ENCODE assay signal across 4 fruit fly cellular contexts in the genomic region with DNA sequence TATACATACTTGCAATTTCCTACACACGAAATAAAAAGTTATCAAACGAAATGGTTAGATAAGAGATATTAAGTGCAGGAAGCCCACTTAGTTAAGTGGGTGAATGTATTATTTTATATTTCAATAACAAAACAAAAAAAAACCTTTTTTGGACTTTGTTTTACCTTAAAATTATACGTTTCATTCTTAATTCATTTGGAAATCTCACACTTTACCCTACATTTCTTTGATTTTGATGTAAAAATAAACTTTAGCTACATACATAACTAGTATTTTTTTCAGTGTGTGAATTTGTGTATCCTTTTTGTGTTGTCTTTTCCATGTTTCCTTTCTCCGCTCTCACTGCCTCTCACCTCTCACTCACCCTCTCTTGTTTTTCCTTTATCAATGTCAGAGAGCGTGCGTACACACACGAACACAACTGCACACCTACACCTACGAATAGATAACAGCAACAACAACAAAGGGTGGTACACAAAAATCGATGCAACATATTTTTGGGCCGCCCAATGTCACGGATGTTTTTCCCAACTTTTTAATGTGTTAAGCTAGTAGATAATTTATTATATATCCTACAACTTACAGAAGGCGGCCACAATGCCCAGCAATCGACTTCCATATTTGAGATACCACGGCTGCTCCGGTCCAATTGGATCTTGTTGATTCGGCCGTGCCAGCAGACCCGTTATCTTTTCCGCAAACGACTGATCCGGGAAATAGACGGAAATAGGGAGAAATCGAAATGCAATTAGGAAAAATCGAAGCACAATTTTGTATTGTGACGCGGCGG.
TF ChIP-seq lines count a peak whose summit lies in the region.

No protein-coding gene starts in this region.

TF ChIP-seq in whole organism, embryonic, 481 proteins besides CTCF, POLR2A, EP300 and RAD21 (continued from another document and continues in another):
- TF ChIP-seq Opbp (GFP tag; IDR thresholded peaks at IDR 0.05; lab: Robert Waterston, UW; ENCODE audit: partially characterized antibody) (no peak), ind (GFP tag; optimal IDR thresholded peaks at IDR 0.05; lab: Kevin White, UChicago) (peak; percentile 67), CG10366 (GFP tag; IDR thresholded peaks at IDR 0.05; lab: Robert Waterston, UW) (no peak), Poxn (GFP tag; IDR thresholded peaks at IDR 0.05; lab: Robert Waterston, UW) (no peak), CG30431 (GFP tag; optimal IDR thresholded peaks at IDR 0.05; lab: Kevin White, UChicago) (no peak), Bteb2 (GFP tag; optimal IDR thresholded peaks at IDR 0.05; lab: Kevin White, UChicago) (peak; percentile 32), CG6791 (GFP tag; IDR thresholded peaks at IDR 0.05; lab: Robert Waterston, UW; ENCODE audit: partially characterized antibody) (no peak), org-1 (GFP tag; optimal IDR thresholded peaks at IDR 0.05; lab: Kevin White, UChicago) (peak; percentile 67), bab2 (GFP tag; optimal IDR thresholded peaks at IDR 0.05; lab: Kevin White, UChicago) (peak; percentile 57), CG12299 (tag; optimal IDR thresholded peaks at IDR 0.05; lab: Kevin White, UChicago) (peak; percentile 50), CG5180 (GFP tag; optimal IDR thresholded peaks at IDR 0.05; lab: Kevin White, UChicago) (peak; percentile 55), fu2 (GFP tag; optimal IDR thresholded peaks at IDR 0.05; lab: Kevin White, UChicago) (peak; percentile 22), Rfx (GFP tag; IDR thresholded peaks at IDR 0.05; lab: Robert Waterston, UW) (peak; percentile 63; the same call in 1 of the 2 replicates), ham (GFP tag; IDR thresholded peaks at IDR 0.05; lab: Robert Waterston, UW) (no peak), nerfin-1 (tag; optimal IDR thresholded peaks at IDR 0.05; lab: Kevin White, UChicago) (peak; percentile 67), Mrtf (GFP tag; IDR thresholded peaks at IDR 0.05; lab: Robert Waterston, UW) (no peak), CG3065 (GFP tag; optimal IDR thresholded peaks at IDR 0.05; lab: Kevin White, UChicago) (no peak), CG6254 (GFP tag; optimal IDR thresholded peaks at IDR 0.05; lab: Kevin White, UChicago) (peak; percentile 46), CG11398 (GFP tag; optimal IDR thresholded peaks at IDR 0.05; lab: Kevin White, UChicago) (peak; percentile 59), Dip3 (GFP tag; optimal IDR thresholded peaks at IDR 0.05; lab: Kevin White, UChicago) (peak; percentile 21), HmgD (GFP tag; optimal IDR thresholded peaks at IDR 0.05; lab: Kevin White, UChicago) (no peak), CG1603 (tag; optimal IDR thresholded peaks at IDR 0.05; lab: Kevin White, UChicago) (no peak), dysf (GFP tag; IDR thresholded peaks at IDR 0.05; lab: Robert Waterston, UW) (peak; percentile 74; the same call in 1 of the 3 replicates), CG5245 (GFP tag; optimal IDR thresholded peaks at IDR 0.05; lab: Kevin White, UChicago) (peak; percentile 14), CG10147 (GFP tag; optimal IDR thresholded peaks at IDR 0.05; lab: Kevin White, UChicago) (peak; percentile 68), Hr39 (optimal IDR thresholded peaks at IDR 0.05; lab: Kevin White, UChicago) (no peak), Awh (GFP tag; IDR thresholded peaks at IDR 0.05; lab: Robert Waterston, UW) (no peak), Side (GFP tag; optimal IDR thresholded peaks at IDR 0.05; lab: Kevin White, UChicago) (peak; percentile 40), Six4 (GFP tag; optimal IDR thresholded peaks at IDR 0.05; lab: Kevin White, UChicago) (peak; percentile 39), CG10959 (GFP tag; IDR thresholded peaks at IDR 0.05; lab: Robert Waterston, UW) (no peak)

TF ChIP-seq in whole organism, prepupa, 60 proteins besides CTCF, POLR2A, EP300 and RAD21 (continued from another document and continues in another):
- TF ChIP-seq Eip78C (GFP tag; lab: Kevin White, UChicago) (peak; percentile 99), CG6792 (GFP tag; optimal IDR thresholded peaks at IDR 0.05; lab: Kevin White, UChicago) (peak; percentile 95), CG8319 (GFP tag; optimal IDR thresholded peaks at IDR 0.05; lab: Kevin White, UChicago) (peak; percentile 92), CG32006 (GFP tag; optimal IDR thresholded peaks at IDR 0.05; lab: Kevin White, UChicago) (peak; percentile 96), net (GFP tag; optimal IDR thresholded peaks at IDR 0.05; lab: Kevin White, UChicago) (peak; percentile 95), CG8119 (GFP tag; IDR thresholded peaks at IDR 0.05; lab: Robert Waterston, UW) (peak; percentile 95), CG10631 (GFP tag; optimal IDR thresholded peaks at IDR 0.05; lab: Kevin White, UChicago) (peak; percentile 96), achi (GFP tag; optimal IDR thresholded peaks at IDR 0.05; lab: Kevin White, UChicago) (peak; percentile 95), dac (GFP tag; optimal IDR thresholded peaks at IDR 0.05; lab: Kevin White, UChicago) (peak; percentile 68), salr (GFP tag; optimal IDR thresholded peaks at IDR 0.05; lab: Kevin White, UChicago) (peak in 1 of 2 experiments; percentile 95), CG16779 (tag; optimal IDR thresholded peaks at IDR 0.05; lab: Kevin White, UChicago) (no peak), lz (GFP tag; optimal IDR thresholded peaks at IDR 0.05; lab: Kevin White, UChicago) (peak; percentile 93), ss (GFP tag; optimal IDR thresholded peaks at IDR 0.05; lab: Kevin White, UChicago) (peak; percentile 84 to 90), CG10669 (GFP tag; optimal IDR thresholded peaks at IDR 0.05; lab: Kevin White, UChicago) (peak; percentile 91), pdm3 (GFP tag; optimal IDR thresholded peaks at IDR 0.05; lab: Kevin White, UChicago) (peak; percentile 91), CG3919 (GFP tag; optimal IDR thresholded peaks at IDR 0.05; lab: Kevin White, UChicago) (peak; percentile 96), cyc (GFP tag; optimal IDR thresholded peaks at IDR 0.05; lab: Kevin White, UChicago) (peak; percentile 90), dsx (GFP tag; optimal IDR thresholded peaks at IDR 0.05; lab: Kevin White, UChicago; ENCODE audit: poor library complexity, severe bottlenecking) (peak; percentile 92), Ets21C (GFP tag; optimal IDR thresholded peaks at IDR 0.05; lab: Kevin White, UChicago) (peak; percentile 87), CG6854 (GFP tag; optimal IDR thresholded peaks at IDR 0.05; lab: Kevin White, UChicago) (peak; percentile 75), Smox (GFP tag; optimal IDR thresholded peaks at IDR 0.05; lab: Kevin White, UChicago) (no peak), OdsH (GFP tag; optimal IDR thresholded peaks at IDR 0.05; lab: Kevin White, UChicago) (peak; percentile 95), fd85E (GFP tag; optimal IDR thresholded peaks at IDR 0.05; lab: Kevin White, UChicago) (peak; percentile 75), CG8632 (GFP tag; optimal IDR thresholded peaks at IDR 0.05; lab: Kevin White, UChicago) (peak; percentile 95), CG4318 (GFP tag; optimal IDR thresholded peaks at IDR 0.05; lab: Kevin White, UChicago) (peak; percentile 90), Blimp-1 (GFP tag; optimal IDR thresholded peaks at IDR 0.05; lab: Kevin White, UChicago) (peak; percentile 74), CG31627 (GFP tag; optimal IDR thresholded peaks at IDR 0.05; lab: Kevin White, UChicago) (peak; percentile 92), svp (GFP tag; lab: Kevin White, UChicago) (peak; percentile 95), CG11902 (GFP tag; optimal IDR thresholded peaks at IDR 0.05; lab: Kevin White, UChicago) (peak; percentile 75), Ets96B (tag; optimal IDR thresholded peaks at IDR 0.05; lab: Kevin White, UChicago) (peak; percentile 92), spab (GFP tag; optimal IDR thresholded peaks at IDR 0.05; lab: Kevin White, UChicago) (peak; percentile 90)

TF ChIP-seq in whole organism, pupa, 21 proteins besides CTCF, POLR2A, EP300 and RAD21 (continued from another document):
- TF ChIP-seq CG32121 (GFP tag; IDR thresholded peaks at IDR 0.05; lab: Robert Waterston, UW) = peak; percentile 86
- TF ChIP-seq Pif1A (GFP tag; optimal IDR thresholded peaks at IDR 0.05; lab: Kevin White, UChicago) = peak; percentile 85

TF ChIP-seq in whole organism, wandering third instar larva, 38 proteins besides CTCF, POLR2A, EP300 and RAD21 (continued from another document):
- TF ChIP-seq sv (GFP tag; optimal IDR thresholded peaks at IDR 0.05; lab: Kevin White, UChicago) (peak; percentile 23), fru (GFP tag; optimal IDR thresholded peaks at IDR 0.05; lab: Kevin White, UChicago) (peak; percentile 90), lola (GFP tag; optimal IDR thresholded peaks at IDR 0.05; lab: Kevin White, UChicago) (no peak), Dfd (GFP tag; optimal IDR thresholded peaks at IDR 0.05; lab: Kevin White, UChicago) (peak; percentile 76), CrebA (GFP tag; optimal IDR thresholded peaks at IDR 0.05; lab: Kevin White, UChicago; ENCODE audit: borderline replicate concordance) (no peak), rgr (GFP tag; optimal IDR thresholded peaks at IDR 0.05; lab: Kevin White, UChicago) (peak; percentile 90), dl (GFP tag; optimal IDR thresholded peaks at IDR 0.05; lab: Kevin White, UChicago; ENCODE audit: insufficient read depth in 1 of 2, partially characterized antibody in 2 of 2) (peak in 1 of 2 experiments; percentile 75), HLH106 (tag; optimal IDR thresholded peaks at IDR 0.05; lab: Kevin White, UChicago) (peak; percentile 73), Jra (GFP tag; optimal IDR thresholded peaks at IDR 0.05; lab: Kevin White, UChicago) (peak; percentile 2), Hr83 (GFP tag; optimal IDR thresholded peaks at IDR 0.05; lab: Kevin White, UChicago; ENCODE audit: poor library complexity, severe bottlenecking) (no peak), tai (GFP tag; optimal IDR thresholded peaks at IDR 0.05; lab: Kevin White, UChicago) (peak; percentile 69), Dif (GFP tag; optimal IDR thresholded peaks at IDR 0.05; lab: Kevin White, UChicago; ENCODE audit: partially characterized antibody) (peak; percentile 69), OdsH (GFP tag; optimal IDR thresholded peaks at IDR 0.05; lab: Kevin White, UChicago) (peak; percentile 90), sage (GFP tag; optimal IDR thresholded peaks at IDR 0.05; lab: Kevin White, UChicago) (peak; percentile 39), Abd-B (GFP tag; optimal IDR thresholded peaks at IDR 0.05; lab: Kevin White, UChicago) (no peak), GATAd (GFP tag; optimal IDR thresholded peaks at IDR 0.05; lab: Kevin White, UChicago) (peak; percentile 64), N (GFP tag; optimal IDR thresholded peaks at IDR 0.05; lab: Kevin White, UChicago) (peak; percentile 6)
